Fruit fly (Drosophila melanogaster): ENCODE data around the gene CG32413.

DNA sequence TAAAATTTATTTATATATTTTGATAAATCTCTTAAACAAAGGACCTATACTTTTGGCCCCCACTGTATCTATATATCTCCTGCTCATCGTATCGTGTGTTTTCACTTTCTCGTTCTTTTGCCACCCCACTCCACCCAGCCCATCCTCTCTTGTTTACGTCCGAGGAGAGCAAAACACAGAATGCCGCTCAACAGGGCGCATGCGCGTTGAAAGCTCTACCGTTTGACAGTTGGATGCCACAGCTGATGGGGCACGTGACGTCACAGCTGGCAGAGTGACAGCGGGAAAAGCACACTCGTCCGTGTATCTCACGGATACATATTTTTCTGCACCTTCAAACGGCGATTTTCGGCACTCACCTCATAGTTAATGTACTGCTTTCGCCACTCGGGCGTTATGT lies 16.9 kb upstream of the CG32413 start:
- TF ChIP-seq CG8478 (optimal IDR thresholded peaks at IDR 0.05), result no peak
- TF ChIP-seq CTCF (optimal IDR thresholded peaks at IDR 0.05), result no peak
